Worm (Caenorhabditis elegans) whole organism, midembryonic: ENCODE measurements around the gene sto-2.

Experiments
- T22C8.4 ChIP-seq: fragments of 200-800 bp; sonication (Bioruptor generic); IDR thresholded peaks from 2 replicates; pipeline ENCODE4 v1.3.6; 2022; ENCODE audit warnings: missing genetic modification characterization, missing compliant biosample characterization
- klf-2 ChIP-seq: fragments of 200-800 bp; sonication (Bioruptor generic); conservative IDR thresholded peaks from 2 replicates; pipeline ENCODE4 v1.3.6; 2022; ENCODE audit warnings: missing genetic modification reagents, missing genetic modification characterization, missing compliant biosample characterization
- med-1 ChIP-seq: sonication (generic microtip); optimal IDR thresholded peaks from 2 replicates; lab custom pipeline; 2017; ENCODE audit warnings: missing genetic modification characterization, mild to moderate bottlenecking, missing compliant biosample characterization, antibody characterized with exemption, missing genetic modification reagents; ENCODE audit not compliant: insufficient read depth
- ztf-23 ChIP-seq: fragments of 200-800 bp; sonication (Bioruptor generic); IDR thresholded peaks from 2 replicates; pipeline ENCODE4 v1.3.6; 2022; ENCODE audit warnings: missing genetic modification reagents, missing genetic modification characterization, missing compliant biosample characterization

DNA sequence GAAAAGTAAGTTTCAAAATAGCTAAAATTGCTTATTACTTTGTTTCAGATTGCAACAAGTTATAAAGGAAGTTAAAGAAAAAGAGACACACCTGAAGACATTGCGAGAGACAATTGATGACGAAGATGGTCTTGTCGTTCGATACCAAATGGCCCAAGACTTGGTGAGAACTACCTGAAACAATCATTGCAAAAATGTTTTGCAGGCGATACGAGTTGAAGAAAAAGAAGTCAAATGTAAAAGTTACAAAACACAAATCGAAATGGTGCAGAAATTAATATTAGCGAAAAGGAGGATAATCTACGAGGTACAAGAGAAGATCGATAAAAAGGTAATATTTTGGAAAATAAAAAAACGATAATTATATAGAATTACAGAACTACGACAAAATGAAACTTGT lies 43.5 kb downstream of the sto-2 start, which contains the start of gene rga-8:
- TF ChIP-seq klf-2 (GFP tag; lab: Robert Waterston, UW) (no peak), T22C8.4 (no peak), med-1 (GFP tag; lab: Kevin White, UChicago) (no peak), ztf-23 (no peak)
